Worm (Caenorhabditis elegans) whole organism, L1 larva: ENCODE measurements around the gene tmed-13.

Experiments
- dpl-1 ChIP-seq, 3 experiments: fragments of 150-350 bp in 2 of 3; sonication (generic microtip) in 1 of 3; optimal IDR thresholded peaks; 2 replicates each; lab custom pipeline; 2014 to 2017; ENCODE audit warnings: missing biosample characterization in 3 of 3, missing genetic modification characterization in 3 of 3, missing genetic modification reagents in 3 of 3
- fos-1 ChIP-seq: fragments of 150-350 bp; optimal IDR thresholded peaks from 2 replicates; lab custom pipeline; 2014; ENCODE audit warnings: missing biosample characterization, missing genetic modification characterization
- lin-14 ChIP-seq: fragments of 200-800 bp; sonication (Bioruptor generic); optimal IDR thresholded peaks from 2 replicates; lab custom pipeline; 2018; ENCODE audit warnings: mild to moderate bottlenecking, missing genetic modification characterization, moderate library complexity, missing compliant biosample characterization
- lsy-2 ChIP-seq, 2 experiments: fragments of 150-350 bp; optimal IDR thresholded peaks; 2 replicates each; lab custom pipeline; 2014; ENCODE audit warnings: missing biosample characterization in 2 of 2, missing genetic modification characterization in 2 of 2
- mdl-1 ChIP-seq, 2 experiments: fragments of 150-350 bp; optimal IDR thresholded peaks; 2 replicates each; lab custom pipeline; 2014 to 2017; ENCODE audit warnings: missing biosample characterization in 2 of 2, missing genetic modification characterization in 2 of 2, inconsistent platforms in 1 of 2
- nhr-28 ChIP-seq: fragments of 150-350 bp; optimal IDR thresholded peaks from 2 replicates; lab custom pipeline; 2014; ENCODE audit warnings: missing biosample characterization, missing genetic modification characterization
- nhr-76 ChIP-seq: sonication (generic microtip); optimal IDR thresholded peaks from 2 replicates; lab custom pipeline; 2017; ENCODE audit warnings: missing biosample characterization, missing genetic modification characterization
- nhr-90 ChIP-seq: sonication (generic microtip); optimal IDR thresholded peaks from 2 replicates; lab custom pipeline; 2016; ENCODE audit warnings: mild to moderate bottlenecking, missing genetic modification characterization, missing compliant biosample characterization; ENCODE audit not compliant: poor library complexity
- skn-1 ChIP-seq: fragments of 150-350 bp; optimal IDR thresholded peaks from 2 replicates; lab custom pipeline; 2014; ENCODE audit warnings: missing biosample characterization, missing genetic modification characterization
- snpc-4 ChIP-seq: fragments of 150-350 bp; optimal IDR thresholded peaks from 2 replicates; lab custom pipeline; 2014; ENCODE audit warnings: missing biosample characterization, missing genetic modification characterization
- sptf-1 ChIP-seq: fragments of 150-350 bp; optimal IDR thresholded peaks from 2 replicates; lab custom pipeline; 2014; ENCODE audit warnings: missing biosample characterization, missing genetic modification characterization
- swsn-7 ChIP-seq: sonication (generic microtip); optimal IDR thresholded peaks from 2 replicates; lab custom pipeline; 2016; ENCODE audit warnings: missing genetic modification characterization, missing compliant biosample characterization
- unc-62 ChIP-seq: fragments of 150-350 bp; optimal IDR thresholded peaks from 2 replicates; lab custom pipeline; 2014; ENCODE audit warnings: missing biosample characterization, missing genetic modification reagents, missing genetic modification characterization

DNA sequence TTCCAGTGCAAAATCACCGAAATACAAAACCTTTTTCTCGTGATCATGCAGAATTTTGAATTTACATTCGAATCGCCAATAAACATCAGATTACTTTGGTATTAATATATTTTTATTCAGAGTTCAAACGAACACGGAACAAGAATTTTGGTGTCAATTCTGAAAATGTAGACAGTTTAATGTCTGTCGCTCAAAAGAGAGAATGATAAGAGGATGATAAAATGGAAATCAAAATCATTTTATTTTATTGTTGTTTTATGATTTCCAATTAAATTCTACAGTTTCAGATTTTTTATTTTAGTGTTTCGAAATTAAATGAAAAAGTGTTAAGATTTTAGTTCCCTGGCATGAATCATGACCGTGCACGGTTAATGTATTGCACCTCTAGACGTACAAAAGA is 38.8 kb downstream of the tmed-13 start:
- no peak for TF ChIP-seq skn-1
- TF ChIP-seq lin-14: no peak
- no peak for TF ChIP-seq lsy-2 (tag; optimal IDR thresholded peaks at IDR 0.05; lab: Kevin White, UChicago)
- TF ChIP-seq snpc-4 (tag; lab: Kevin White, UChicago): no peak
- no peak for TF ChIP-seq unc-62 (GFP tag; lab: Kevin White, UChicago)
- no peak for TF ChIP-seq nhr-90 (tag; lab: Kevin White, UChicago)
- no peak for TF ChIP-seq fos-1 (tag; lab: Kevin White, UChicago)
- no peak for TF ChIP-seq sptf-1 (tag; lab: Kevin White, UChicago)
- no peak for TF ChIP-seq dpl-1 (GFP tag; optimal IDR thresholded peaks at IDR 0.05; lab: Kevin White, UChicago)
- no peak for TF ChIP-seq swsn-7 (tag; lab: Kevin White, UChicago)
- no peak for TF ChIP-seq nhr-76
- no peak for TF ChIP-seq nhr-28
- no peak for TF ChIP-seq mdl-1 (tag; optimal IDR thresholded peaks at IDR 0.05; lab: Kevin White, UChicago)
